Worm (Caenorhabditis elegans): ENCODE data around the gene T22F3.12.

The T22F3.12 gene

DNA sequence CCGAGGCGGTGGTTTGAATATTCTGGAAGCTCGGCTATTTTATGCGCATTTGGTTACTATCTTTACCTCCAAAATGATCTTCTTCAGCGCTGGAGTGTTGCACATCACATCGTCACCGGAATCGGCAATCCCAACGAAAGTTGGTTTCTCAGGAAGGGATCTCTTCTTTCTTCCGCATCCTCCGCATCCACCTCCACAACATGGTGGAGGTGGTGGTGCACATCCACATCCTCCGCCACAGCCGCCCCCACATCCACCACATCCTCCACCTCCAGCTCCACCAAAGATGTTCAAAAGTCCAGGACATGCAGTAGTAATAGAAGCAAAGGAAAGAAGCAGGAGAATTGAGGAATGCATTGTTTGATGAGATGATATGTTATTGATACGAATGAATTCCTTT, 34.6 kb downstream of the T22F3.12 start, which contains the start of gene grl-31:
TSS of gene grl-31 (minus strand) at position 357 of the 400 bp plus-strand sequence.
- no peak for TF ChIP-seq nhr-21 (tag; optimal IDR thresholded peaks at IDR 0.05)
- no peak for TF ChIP-seq ama-1 (optimal IDR thresholded peaks at IDR 0.05)
- no peak for TF ChIP-seq snpc-4 (tag; optimal IDR thresholded peaks at IDR 0.05)
- TF ChIP-seq ZK546.5 (tag; optimal IDR thresholded peaks at IDR 0.05): no peak
- no peak for TF ChIP-seq unc-39 (tag; optimal IDR thresholded peaks at IDR 0.05)
- no peak for TF ChIP-seq mbf-1 (tag; optimal IDR thresholded peaks at IDR 0.05)
- TF ChIP-seq sem-4 (tag; optimal IDR thresholded peaks at IDR 0.05): no peak
- no peak for TF ChIP-seq ztf-11 (tag; optimal IDR thresholded peaks at IDR 0.05)
- no peak for TF ChIP-seq lin-13 (GFP tag; optimal IDR thresholded peaks at IDR 0.05)
- TF ChIP-seq nhr-12 (tag; optimal IDR thresholded peaks at IDR 0.05): no peak

DNA sequence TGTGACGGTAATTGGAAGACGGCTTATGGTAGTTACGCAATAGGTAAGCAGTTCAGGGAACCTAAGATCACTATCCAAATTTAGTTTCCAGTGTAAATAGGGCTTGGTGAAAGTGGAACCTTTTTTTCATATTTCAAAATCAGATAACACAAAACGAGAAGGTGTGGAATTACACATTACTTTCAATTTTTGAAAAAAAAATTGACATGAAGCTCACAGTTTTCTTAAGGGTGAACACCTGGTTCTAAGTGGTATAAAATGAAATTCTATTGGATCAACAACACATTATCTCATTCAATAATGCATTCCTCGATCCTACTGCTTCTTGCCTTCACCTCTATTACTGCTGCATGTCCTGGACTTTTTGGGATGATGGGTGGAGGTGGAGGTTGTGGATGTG, 36.0 kb downstream of the T22F3.12 start, which contains the start of gene grl-30:
TSS of gene grl-30 (plus strand) at position 301 of the 400 bp plus-strand sequence.
- TF ChIP-seq nhr-10 (tag; optimal IDR thresholded peaks at IDR 0.05) (no peak), fos-1 (tag; optimal IDR thresholded peaks at IDR 0.05) (no peak), egl-27 (tag; optimal IDR thresholded peaks at IDR 0.05) (no peak), nhr-11 (tag; optimal IDR thresholded peaks at IDR 0.05) (no peak)

- TF ChIP-seq nhr-23 (tag; optimal IDR thresholded peaks at IDR 0.05) (no peak), elt-3 (tag; optimal IDR thresholded peaks at IDR 0.05) (no peak), egl-27 (tag; optimal IDR thresholded peaks at IDR 0.05) (no peak), nhr-25 (tag; optimal IDR thresholded peaks at IDR 0.05) (no peak), dmd-4 (tag; optimal IDR thresholded peaks at IDR 0.05) (no peak), ZK546.5 (tag; optimal IDR thresholded peaks at IDR 0.05) (no peak), aly-2 (tag; optimal IDR thresholded peaks at IDR 0.05) (no peak), fos-1 (tag; optimal IDR thresholded peaks at IDR 0.05) (no peak), skn-1 (tag; optimal IDR thresholded peaks at IDR 0.05) (no peak), ceh-82 (tag; optimal IDR thresholded peaks at IDR 0.05) (no peak), mbf-1 (tag; optimal IDR thresholded peaks at IDR 0.05) (no peak), unc-62 (GFP tag; optimal IDR thresholded peaks at IDR 0.05) (no peak), nhr-11 (tag; optimal IDR thresholded peaks at IDR 0.05) (no peak)
Observed at ce11 chrV:3554869-3555268, 37.1 kb downstream of the T22F3.12 start, which contains the start of gene grl-29. Gene grl-29 (minus strand): TSS chrV:3555236.

DNA sequence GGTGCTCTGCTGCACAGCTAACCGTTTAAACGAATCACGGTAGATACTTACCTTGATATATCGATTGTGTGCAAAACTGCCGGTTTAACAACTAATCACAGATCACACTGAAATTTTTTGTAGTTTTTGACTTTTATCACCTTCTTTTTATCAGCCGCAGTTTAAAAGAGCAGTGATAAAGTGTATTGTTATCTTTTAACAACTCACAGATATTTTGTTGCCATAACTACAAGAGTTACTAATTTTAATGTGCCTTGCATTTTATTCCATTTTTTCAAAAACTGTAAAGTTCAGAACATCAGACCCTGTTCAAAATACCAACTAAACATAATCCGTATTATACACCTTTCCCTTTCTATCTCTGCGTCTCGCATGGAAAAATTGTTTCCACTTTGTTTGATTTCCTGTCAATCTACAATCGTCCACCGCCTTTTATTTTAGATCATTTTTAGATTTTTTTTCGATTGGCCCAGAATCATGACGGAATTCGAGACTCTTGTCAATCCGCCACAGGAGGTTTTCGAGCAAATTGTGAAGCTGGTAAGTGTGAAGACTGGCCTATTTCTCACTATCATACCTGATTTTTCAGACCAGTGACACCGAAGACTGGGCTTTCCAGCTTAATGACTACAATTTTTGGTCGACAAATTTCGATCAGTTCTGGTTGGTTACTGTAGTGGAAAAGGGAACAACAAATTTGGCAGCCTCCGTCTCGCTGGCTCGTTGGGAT, 39.1 kb downstream of the T22F3.12 start, which contains the start of gene T24A6.20:
TSS of gene T24A6.20 (plus strand) at position 395 of the 730 bp plus-strand sequence.
- TF ChIP-seq aly-2 (tag; optimal IDR thresholded peaks at IDR 0.05) (no peak), snpc-4 (tag; optimal IDR thresholded peaks at IDR 0.05) (no peak), mbf-1 (tag; optimal IDR thresholded peaks at IDR 0.05) (no peak), nhr-237 (tag; optimal IDR thresholded peaks at IDR 0.05) (no peak), sem-4 (tag; optimal IDR thresholded peaks at IDR 0.05) (no peak), ceh-82 (tag; optimal IDR thresholded peaks at IDR 0.05) (no peak), nhr-129 (tag; optimal IDR thresholded peaks at IDR 0.05) (no peak), nhr-12 (tag; optimal IDR thresholded peaks at IDR 0.05) (no peak), mdl-1 (tag; optimal IDR thresholded peaks at IDR 0.05) (no peak), C34F6.9 (tag; optimal IDR thresholded peaks at IDR 0.05) (no peak), unc-39 (tag; optimal IDR thresholded peaks at IDR 0.05) (no peak), F13H6.1 (tag; optimal IDR thresholded peaks at IDR 0.05) (no peak)

DNA sequence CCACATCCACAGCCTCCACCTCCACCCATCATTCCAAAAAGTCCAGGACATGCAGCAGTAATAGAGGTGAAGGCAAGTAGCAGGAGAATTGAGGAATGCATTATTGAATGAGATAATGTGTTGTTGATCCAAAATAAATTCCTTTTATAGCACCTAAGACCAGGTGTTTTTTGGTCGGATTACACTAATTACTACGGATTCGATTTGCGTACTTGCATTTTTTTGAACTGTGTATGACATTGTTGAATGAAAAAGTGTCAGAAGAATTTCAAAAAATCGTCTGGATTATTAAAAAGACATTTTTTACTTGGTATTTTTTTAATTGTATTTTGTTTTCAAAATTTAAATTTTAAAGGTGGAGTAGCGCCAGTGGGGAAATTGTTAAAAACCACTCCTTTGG, 40.2 kb downstream of the T22F3.12 start, which contains the start of gene grl-28:
TSS of gene grl-28 (minus strand) at position 101 of the 400 bp plus-strand sequence.
- TF ChIP-seq ztf-1 (GFP tag; conservative IDR thresholded peaks at IDR 0.05): no peak
- no peak for TF ChIP-seq ceh-16 (tag; optimal IDR thresholded peaks at IDR 0.05)
- no peak for TF ChIP-seq peb-1 (tag; optimal IDR thresholded peaks at IDR 0.05)
- no peak for TF ChIP-seq nhr-12 (tag; optimal IDR thresholded peaks at IDR 0.05)
- TF ChIP-seq dmd-4 (tag; optimal IDR thresholded peaks at IDR 0.05): no peak
- TF ChIP-seq Y55F3AM.14 (GFP tag; optimal IDR thresholded peaks at IDR 0.05): no peak
- TF ChIP-seq nhr-25 (tag; optimal IDR thresholded peaks at IDR 0.05): no peak
- no peak for TF ChIP-seq nhr-129 (tag; optimal IDR thresholded peaks at IDR 0.05)
- TF ChIP-seq nhr-11 (tag; optimal IDR thresholded peaks at IDR 0.05): no peak
- TF ChIP-seq fos-1 (tag; optimal IDR thresholded peaks at IDR 0.05): no peak
- TF ChIP-seq mdl-1 (tag; optimal IDR thresholded peaks at IDR 0.05): no peak
- TF ChIP-seq ceh-82 (tag; optimal IDR thresholded peaks at IDR 0.05): no peak
- TF ChIP-seq elt-1 (tag; optimal IDR thresholded peaks at IDR 0.05): no peak
- no peak for TF ChIP-seq elt-3 (tag; optimal IDR thresholded peaks at IDR 0.05)
- TF ChIP-seq unc-62 (GFP tag; optimal IDR thresholded peaks at IDR 0.05): no peak
- no peak for TF ChIP-seq nhr-21 (tag; optimal IDR thresholded peaks at IDR 0.05)
- no peak for TF ChIP-seq F13H6.1 (tag; optimal IDR thresholded peaks at IDR 0.05)
- no peak for TF ChIP-seq lin-13 (GFP tag; optimal IDR thresholded peaks at IDR 0.05)
- no peak for TF ChIP-seq lsy-2 (tag; optimal IDR thresholded peaks at IDR 0.05)
